Worm (Caenorhabditis elegans) whole organism, young adult: Measurements from ENCODE around the gene utp-20.

ENCODE experiments used
- B0336.3 ChIP-seq: fragments of 200-800 bp; sonication (Bioruptor generic); IDR thresholded peaks from 2 replicates; pipeline ENCODE4 v1.3.6; 2022; ENCODE audit warnings: missing genetic modification characterization, missing compliant biosample characterization
- F10E7.11 ChIP-seq: sonication (generic microtip); optimal IDR thresholded peaks from 2 replicates; lab custom pipeline; 2017; ENCODE audit warnings: mild to moderate bottlenecking, missing genetic modification characterization, moderate library complexity, missing compliant biosample characterization
- F22D6.2 ChIP-seq: sonication (generic microtip); optimal IDR thresholded peaks from 2 replicates; lab custom pipeline; 2016; ENCODE audit warnings: mild to moderate bottlenecking, missing genetic modification characterization, missing compliant biosample characterization
- F37B4.10 ChIP-seq: fragments of 200-800 bp; sonication (Bioruptor generic); IDR thresholded peaks from 2 replicates; pipeline ENCODE4 v1.3.6; 2022; ENCODE audit warnings: missing genetic modification characterization, missing compliant biosample characterization
- F49E8.2 ChIP-seq: sonication (generic microtip); optimal IDR thresholded peaks from 3 replicates; lab custom pipeline; 2017; ENCODE audit warnings: missing genetic modification characterization, mild to moderate bottlenecking, missing compliant biosample characterization, antibody characterized with exemption, moderate library complexity; ENCODE audit not compliant: insufficient read depth
- F57C9.4 ChIP-seq: sonication (generic microtip); optimal IDR thresholded peaks from 2 replicates; lab custom pipeline; 2017; ENCODE audit warnings: mild to moderate bottlenecking, missing genetic modification characterization, missing compliant biosample characterization
- T07F8.4 ChIP-seq: sonication (generic microtip); optimal IDR thresholded peaks from 2 replicates; lab custom pipeline; 2016; ENCODE audit warnings: mild to moderate bottlenecking, missing genetic modification characterization, moderate library complexity, missing compliant biosample characterization
- T26A5.8 ChIP-seq: sonication (generic microtip); optimal IDR thresholded peaks from 2 replicates; lab custom pipeline; 2016; ENCODE audit warnings: missing genetic modification characterization, missing compliant biosample characterization
- Y53F4B.3 ChIP-seq: fragments of 200-800 bp; sonication (Bioruptor generic); IDR thresholded peaks from 2 replicates; pipeline ENCODE4 v1.3.6; 2022; ENCODE audit warnings: missing genetic modification reagents, missing genetic modification characterization, missing compliant biosample characterization
- ZK185.1 ChIP-seq: sonication (generic microtip); optimal IDR thresholded peaks from 2 replicates; lab custom pipeline; 2016; ENCODE audit warnings: mild to moderate bottlenecking, missing genetic modification characterization, missing compliant biosample characterization; ENCODE audit not compliant: poor library complexity, severe bottlenecking
- akir-1 ChIP-seq: fragments of 200-800 bp; sonication (Bioruptor generic); optimal IDR thresholded peaks from 2 replicates; lab custom pipeline; 2018; ENCODE audit warnings: mild to moderate bottlenecking, missing genetic modification characterization, moderate library complexity, missing compliant biosample characterization
- ama-1 ChIP-seq, 3 experiments: fragments of 150-350 bp in 1 of 3; sonication (generic microtip) in 2 of 3; optimal IDR thresholded peaks; 2 replicates each; lab custom pipeline; 2014 to 2018; ENCODE audit warnings: missing biosample characterization in 2 of 3, missing genetic modification characterization in 2 of 3, missing genetic modification reagents in 2 of 3
- aptf-2 ChIP-seq: fragments of 200-800 bp; sonication (Bioruptor generic); conservative IDR thresholded peaks from 2 replicates; pipeline ENCODE4 v1.3.6; 2022; ENCODE audit warnings: missing genetic modification reagents, missing genetic modification characterization, missing compliant biosample characterization
- atf-7 ChIP-seq: sonication (generic microtip); optimal IDR thresholded peaks from 2 replicates; lab custom pipeline; 2017; ENCODE audit warnings: mild to moderate bottlenecking, missing genetic modification characterization, missing compliant biosample characterization
- attf-6 ChIP-seq: fragments of 200-800 bp; sonication (Bioruptor generic); IDR thresholded peaks from 2 replicates; pipeline ENCODE4 v1.3.6; 2022; ENCODE audit warnings: missing genetic modification reagents, missing genetic modification characterization, missing compliant biosample characterization
- bed-2 ChIP-seq: fragments of 200-800 bp; sonication (Bioruptor generic); IDR thresholded peaks from 2 replicates; pipeline ENCODE4 v1.3.6; 2022; ENCODE audit warnings: missing genetic modification reagents, missing genetic modification characterization, missing compliant biosample characterization
- cebp-1 ChIP-seq, 2 experiments: fragments of 200-800 bp in 1 of 2; sonication (Bioruptor generic) in 1 of 2; sonication (generic microtip) in 1 of 2; IDR thresholded peaks in 1 of 2; optimal IDR thresholded peaks in 1 of 2; 2 replicates each; pipeline versions ENCODE4 v1.3.6 to Lab custom; 2017 to 2022; ENCODE audit warnings: missing compliant biosample characterization in 2 of 2, missing genetic modification characterization in 2 of 2, mild to moderate bottlenecking in 1 of 2, missing genetic modification reagents in 1 of 2, moderate library complexity in 1 of 2
- ceh-27 ChIP-seq: fragments of 200-800 bp; sonication (Bioruptor generic); optimal IDR thresholded peaks from 2 replicates; lab custom pipeline; 2018; ENCODE audit warnings: mild to moderate bottlenecking, missing genetic modification characterization, moderate library complexity, missing compliant biosample characterization
- ceh-58 ChIP-seq: fragments of 200-800 bp; sonication (Bioruptor generic); IDR thresholded peaks from 2 replicates; pipeline ENCODE4 v1.3.6; 2022; ENCODE audit warnings: missing genetic modification characterization, missing compliant biosample characterization
- ceh-91 ChIP-seq: fragments of 200-800 bp; sonication (Bioruptor generic); IDR thresholded peaks from 2 replicates; pipeline ENCODE4 v1.3.6; 2022; ENCODE audit warnings: missing genetic modification reagents, missing genetic modification characterization, missing compliant biosample characterization
- chd-7 ChIP-seq: sonication (generic microtip); optimal IDR thresholded peaks from 2 replicates; lab custom pipeline; 2016; ENCODE audit warnings: mild to moderate bottlenecking, missing genetic modification characterization, moderate library complexity, missing compliant biosample characterization
- dpff-1 ChIP-seq: sonication (generic microtip); optimal IDR thresholded peaks from 2 replicates; lab custom pipeline; 2017; ENCODE audit warnings: mild to moderate bottlenecking, missing genetic modification characterization, missing compliant biosample characterization
- egl-18 ChIP-seq: fragments of 200-800 bp; sonication (Bioruptor generic); IDR thresholded peaks from 2 replicates; pipeline ENCODE4 v1.3.6; 2022; ENCODE audit warnings: missing genetic modification reagents, missing genetic modification characterization, missing compliant biosample characterization
- egl-44 ChIP-seq: fragments of 200-800 bp; sonication (Bioruptor generic); IDR thresholded peaks from 2 replicates; pipeline ENCODE4 v1.3.6; 2022; ENCODE audit warnings: missing genetic modification reagents, missing genetic modification characterization, missing compliant biosample characterization
- egrh-3 ChIP-seq: fragments of 200-800 bp; sonication (Bioruptor generic); IDR thresholded peaks from 2 replicates; pipeline ENCODE4 v1.3.6; 2022; ENCODE audit warnings: missing genetic modification reagents, missing genetic modification characterization, missing compliant biosample characterization
- ekl-4 ChIP-seq: fragments of 200-800 bp; sonication (Bioruptor generic); IDR thresholded peaks from 2 replicates; pipeline ENCODE4 v1.3.6; 2022; ENCODE audit warnings: missing genetic modification reagents, missing genetic modification characterization, missing compliant biosample characterization
- him-1 ChIP-seq: sonication (generic microtip); optimal IDR thresholded peaks from 2 replicates; lab custom pipeline; 2016; ENCODE audit warnings: missing genotype, missing genetic modification reagents, missing genetic modification characterization, missing compliant biosample characterization
- hsf-1 ChIP-seq: fragments of 200-800 bp; sonication (Bioruptor generic); IDR thresholded peaks from 2 replicates; pipeline ENCODE4 v1.3.6; 2022; ENCODE audit warnings: missing genetic modification reagents, missing genetic modification characterization, missing compliant biosample characterization
- lin-26 ChIP-seq: fragments of 200-800 bp; sonication (Bioruptor generic); IDR thresholded peaks from 2 replicates; pipeline ENCODE4 v1.3.6; 2022; ENCODE audit warnings: missing genetic modification reagents, missing genetic modification characterization, missing compliant biosample characterization
- lin-35 ChIP-seq, 3 experiments: fragments of 150-350 bp in 2 of 3; sonication (generic microtip) in 1 of 3; optimal IDR thresholded peaks; 2 replicates each; lab custom pipeline; 2014 to 2018; ENCODE audit warnings: missing biosample characterization in 3 of 3, missing genetic modification characterization in 3 of 3, missing genetic modification reagents in 3 of 3
- lsl-1 ChIP-seq: fragments of 200-800 bp; sonication (Bioruptor generic); optimal IDR thresholded peaks from 2 replicates; lab custom pipeline; 2018; ENCODE audit warnings: mild to moderate bottlenecking, missing genetic modification characterization, moderate library complexity, missing compliant biosample characterization
- lsy-27 ChIP-seq: sonication (generic microtip); optimal IDR thresholded peaks from 2 replicates; lab custom pipeline; 2017; ENCODE audit warnings: missing genetic modification characterization, mild to moderate bottlenecking, missing compliant biosample characterization, antibody characterized with exemption, missing genotype, borderline replicate concordance; ENCODE audit not compliant: insufficient read depth
- mes-4 ChIP-seq: sonication (generic microtip); optimal IDR thresholded peaks from 2 replicates; lab custom pipeline; 2016; ENCODE audit warnings: missing genotype, missing genetic modification characterization, missing compliant biosample characterization
- nhr-120 ChIP-seq: fragments of 200-800 bp; sonication (Bioruptor generic); IDR thresholded peaks from 2 replicates; pipeline ENCODE4 v1.3.6; 2022; ENCODE audit warnings: missing genetic modification characterization, missing compliant biosample characterization
- nhr-179 ChIP-seq: sonication (generic microtip); optimal IDR thresholded peaks from 2 replicates; lab custom pipeline; 2016; ENCODE audit warnings: mild to moderate bottlenecking, missing genetic modification characterization, missing compliant biosample characterization
- nhr-80 ChIP-seq: sonication (generic microtip); optimal IDR thresholded peaks from 2 replicates; lab custom pipeline; 2016; ENCODE audit warnings: missing genetic modification characterization, missing compliant biosample characterization
- nhr-90 ChIP-seq: sonication (generic microtip); optimal IDR thresholded peaks from 2 replicates; lab custom pipeline; 2016; ENCODE audit warnings: missing genotype, mild to moderate bottlenecking, missing genetic modification characterization, missing compliant biosample characterization
- pha-4 ChIP-seq: fragments of 150-350 bp; sonication (generic microtip); optimal IDR thresholded peaks from 2 replicates; lab custom pipeline; 2014; ENCODE audit warnings: missing biosample characterization, missing genetic modification reagents, missing genetic modification characterization
- rcor-1 ChIP-seq: fragments of 200-800 bp; sonication (Bioruptor generic); IDR thresholded peaks from 2 replicates; pipeline ENCODE4 v1.3.6; 2022; ENCODE audit warnings: missing genetic modification reagents, missing genetic modification characterization, missing compliant biosample characterization
- sptf-2 ChIP-seq: fragments of 200-800 bp; sonication (Bioruptor generic); optimal IDR thresholded peaks from 2 replicates; lab custom pipeline; 2018; ENCODE audit warnings: mild to moderate bottlenecking, missing genetic modification characterization, missing compliant biosample characterization
- ztf-18 ChIP-seq: sonication (generic microtip); optimal IDR thresholded peaks from 2 replicates; lab custom pipeline; 2016; ENCODE audit warnings: missing genotype, mild to moderate bottlenecking, missing genetic modification characterization, missing compliant biosample characterization
- ztf-22 ChIP-seq: fragments of 200-800 bp; sonication (Bioruptor generic); optimal IDR thresholded peaks from 2 replicates; lab custom pipeline; 2018; ENCODE audit warnings: mild to moderate bottlenecking, missing genetic modification characterization, moderate library complexity, missing compliant biosample characterization
- ztf-25 ChIP-seq: fragments of 200-800 bp; sonication (Bioruptor generic); IDR thresholded peaks from 2 replicates; pipeline ENCODE4 v1.3.6; 2022; ENCODE audit warnings: missing genetic modification reagents, missing genetic modification characterization, missing compliant biosample characterization

utp-20 gene

ce11 chrII:6588605-6589292 lies 52.6 kb downstream of the utp-20 start, which contains the start of gene icd-1 (continued):
- TF ChIP-seq F37B4.10 (GFP tag; lab: Robert Waterston, UW) (no peak), lin-35 (GFP tag; optimal IDR thresholded peaks at IDR 0.05; lab: Kevin White, UChicago) (peak in 2 of 3 experiments; percentile 67 to 88), egl-18 (GFP tag; lab: Robert Waterston, UW) (0 out of 2 replicates have a peak, but pooled peaks have one; percentile 28), egl-44 (GFP tag; lab: Robert Waterston, UW) (0 out of 2 replicates have a peak, but pooled peaks have one; percentile 33), attf-6 (peak; percentile 61; the same call in 1 of the 2 replicates), ztf-22 (GFP tag; lab: Kevin White, UChicago) (peak; percentile 37), ztf-18 (tag; lab: Kevin White, UChicago) (peak; percentile 70), ama-1 (optimal IDR thresholded peaks at IDR 0.05; lab: Kevin White, UChicago) (no peak), ama-1 (GFP tag; optimal IDR thresholded peaks at IDR 0.05; lab: Kevin White, UChicago) (peak in 1 of 2 experiments; percentile 12), nhr-120 (GFP tag; lab: Robert Waterston, UW) (no peak), B0336.3 (GFP tag; lab: Robert Waterston, UW) (peak; percentile 89), ceh-58 (GFP tag; lab: Robert Waterston, UW) (no peak), sptf-2 (GFP tag; lab: Kevin White, UChicago) (no peak), rcor-1 (GFP tag; lab: Robert Waterston, UW) (peak; percentile 93), F10E7.11 (tag; lab: Kevin White, UChicago) (peak; percentile 16), ceh-91 (peak; percentile 78), bed-2 (GFP tag; lab: Robert Waterston, UW) (no peak), T26A5.8 (tag; lab: Kevin White, UChicago) (no peak), lsy-27 (no peak), ekl-4 (GFP tag; lab: Robert Waterston, UW) (peak; percentile 97), F57C9.4 (tag; lab: Kevin White, UChicago) (no peak), hsf-1 (GFP tag; lab: Robert Waterston, UW) (peak; percentile 97), T07F8.4 (tag; lab: Kevin White, UChicago) (no peak), ZK185.1 (tag; lab: Kevin White, UChicago) (peak; percentile 86), chd-7 (tag; lab: Kevin White, UChicago) (peak; percentile 73), lsl-1 (peak; percentile 81), ceh-27 (GFP tag; lab: Kevin White, UChicago) (peak; percentile 85), nhr-179 (tag; lab: Kevin White, UChicago) (no peak), aptf-2 (0 out of 2 replicates have a peak, but pooled peaks have one; percentile 13), mes-4 (tag; lab: Kevin White, UChicago) (no peak), pha-4 (no peak), nhr-90 (tag; lab: Kevin White, UChicago) (peak; percentile 20), akir-1 (GFP tag; lab: Kevin White, UChicago) (no peak), dpff-1 (tag; lab: Kevin White, UChicago) (no peak), egrh-3 (GFP tag; lab: Robert Waterston, UW) (0 out of 2 replicates have a peak, but pooled peaks have one; percentile 45), nhr-80 (tag; lab: Kevin White, UChicago) (peak; percentile 69), F22D6.2 (tag; lab: Kevin White, UChicago) (peak; percentile 48), F49E8.2 (peak; percentile 96)

ce11 chrII:6589408-6589807 lies 53.2 kb downstream of the utp-20 start, which contains the start of gene vps-32.1:
Gene vps-32.1, plus strand, starts transcription at chrII:6589708.
- TF ChIP-seq ztf-25 (GFP tag; lab: Robert Waterston, UW): no peak
- TF ChIP-seq T26A5.8 (tag; lab: Kevin White, UChicago): no peak
- no peak for TF ChIP-seq Y53F4B.3 (GFP tag; lab: Robert Waterston, UW)
- no peak for TF ChIP-seq ekl-4 (GFP tag; lab: Robert Waterston, UW)
- TF ChIP-seq him-1 (tag; lab: Kevin White, UChicago): no peak
- 0 out of 2 replicates have a peak, but pooled peaks have one; percentile 19 for TF ChIP-seq lin-26 (GFP tag; lab: Robert Waterston, UW)
- no peak for TF ChIP-seq atf-7 (tag; lab: Kevin White, UChicago)
- no peak for TF ChIP-seq cebp-1 (GFP tag; IDR thresholded peaks at IDR 0.05; lab: Robert Waterston, UW)
- TF ChIP-seq cebp-1 (tag; optimal IDR thresholded peaks at IDR 0.05; lab: Kevin White, UChicago): no peak
